Fruit fly (Drosophila melanogaster): ENCODE measurements around the gene CG15747.

CG15747 gene

DNA sequence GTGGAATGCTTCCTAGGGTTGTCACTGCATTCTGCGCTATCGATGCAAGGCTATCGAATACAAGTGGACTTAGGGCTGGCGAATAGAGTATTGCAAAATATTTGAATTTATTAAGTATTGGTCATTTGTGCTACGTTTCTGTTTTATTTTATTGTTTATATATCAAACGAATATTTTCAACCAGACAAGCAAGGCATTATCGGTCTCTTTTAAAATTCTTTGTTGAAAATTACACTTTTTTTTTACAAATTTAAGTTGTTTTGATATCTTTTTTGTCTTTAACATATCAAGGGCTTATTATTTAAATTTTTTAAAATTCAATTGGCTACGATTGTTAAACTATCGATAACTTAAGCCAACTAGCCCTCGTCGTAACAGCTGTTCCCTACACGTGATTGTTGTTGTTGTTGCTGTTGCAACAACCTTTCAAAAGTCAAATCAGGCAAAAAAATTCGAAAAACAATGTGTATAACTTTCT is 49.3 kb downstream of the CG15747 start, which contains the start of the genes Ype and CG1662 (continued):
- TF ChIP-seq Ssrp (tag; optimal IDR thresholded peaks at IDR 0.05) (peak; percentile 71), cas (GFP tag; IDR thresholded peaks at IDR 0.05) (no peak), amos (GFP tag; IDR thresholded peaks at IDR 0.05; ENCODE audit: partially characterized antibody) (peak; percentile 70; the same call in 1 of the 2 replicates), kni (GFP tag; optimal IDR thresholded peaks at IDR 0.05) (peak; percentile 36), CG11723 (GFP tag; optimal IDR thresholded peaks at IDR 0.05) (peak; percentile 51), CG12071 (GFP tag; optimal IDR thresholded peaks at IDR 0.05) (no peak), Six4 (GFP tag; optimal IDR thresholded peaks at IDR 0.05) (peak; percentile 54), CG13123 (GFP tag; optimal IDR thresholded peaks at IDR 0.05) (peak; percentile 50), Chrac-16 (GFP tag; optimal IDR thresholded peaks at IDR 0.05) (peak; percentile 73), dpn (GFP tag; optimal IDR thresholded peaks at IDR 0.05) (peak; percentile 68 to 80), CG3407 (GFP tag; optimal IDR thresholded peaks at IDR 0.05) (peak; percentile 47), CG17359 (tag; optimal IDR thresholded peaks at IDR 0.05) (peak; percentile 64), Bteb2 (GFP tag; optimal IDR thresholded peaks at IDR 0.05) (peak; percentile 49), CG6813 (GFP tag; optimal IDR thresholded peaks at IDR 0.05) (peak; percentile 28), Oli (tag; optimal IDR thresholded peaks at IDR 0.05) (peak; percentile 61), ewg (GFP tag; optimal IDR thresholded peaks at IDR 0.05) (peak; percentile 49), shn (GFP tag; optimal IDR thresholded peaks at IDR 0.05) (peak; percentile 60), eyg (GFP tag; optimal IDR thresholded peaks at IDR 0.05) (peak; percentile 11), Sox102F (GFP tag; optimal IDR thresholded peaks at IDR 0.05) (peak; percentile 67), Tbp (GFP tag; optimal IDR thresholded peaks at IDR 0.05) (no peak), CG6175 (GFP tag; IDR thresholded peaks at IDR 0.05) (no peak), Sry-δ (GFP tag; optimal IDR thresholded peaks at IDR 0.05) (peak; percentile 71), E2f1 (GFP tag; IDR thresholded peaks at IDR 0.05) (peak; percentile 54; the same call in 1 of the 2 replicates), CG7987 (GFP tag; optimal IDR thresholded peaks at IDR 0.05) (peak; percentile 24), CG18619 (GFP tag; optimal IDR thresholded peaks at IDR 0.05) (peak; percentile 65), esg (GFP tag; conservative IDR thresholded peaks at IDR 0.05) (peak; percentile 64), nerfin-2 (GFP tag; IDR thresholded peaks at IDR 0.05; ENCODE audit: partially characterized antibody) (no peak), Awh (GFP tag; IDR thresholded peaks at IDR 0.05) (0 out of 2 replicates have a peak, but pooled peaks have one; percentile 39), Nf-YC (tag; optimal IDR thresholded peaks at IDR 0.05) (peak; percentile 76), gce (GFP tag; IDR thresholded peaks at IDR 0.05) (no peak), CG11560 (tag; IDR thresholded peaks at IDR 0.05) (peak; percentile 93), odd (GFP tag; optimal IDR thresholded peaks at IDR 0.05) (peak; percentile 34), yki (optimal IDR thresholded peaks at IDR 0.05) (no peak), HLH54F (GFP tag; optimal IDR thresholded peaks at IDR 0.05) (peak; percentile 71), CG42726 (GFP tag; IDR thresholded peaks at IDR 0.05; ENCODE audit: partially characterized antibody) (no peak), CG3163 (GFP tag; optimal IDR thresholded peaks at IDR 0.05) (peak; percentile 35), rib (GFP tag; IDR thresholded peaks at IDR 0.05) (peak; percentile 63; the same call in 1 of the 2 replicates), Meics (GFP tag; optimal IDR thresholded peaks at IDR 0.05) (peak; percentile 73), z (GFP tag; IDR thresholded peaks at IDR 0.05) (no peak), CG3065 (GFP tag; optimal IDR thresholded peaks at IDR 0.05) (peak; percentile 21), sug (tag; optimal IDR thresholded peaks at IDR 0.05) (peak; percentile 75), CG4328 (GFP tag; optimal IDR thresholded peaks at IDR 0.05) (peak; percentile 67), Gsc (GFP tag; IDR thresholded peaks at IDR 0.05) (no peak), CG14965 (GFP tag; optimal IDR thresholded peaks at IDR 0.05; ENCODE audit: borderline replicate concordance) (no peak), CG15479 (GFP tag; optimal IDR thresholded peaks at IDR 0.05) (peak; percentile 69), ap (GFP tag; IDR thresholded peaks at IDR 0.05) (peak; percentile 33; the same call in 1 of the 2 replicates), nom (GFP tag; optimal IDR thresholded peaks at IDR 0.05) (peak; percentile 21), tx (GFP tag; optimal IDR thresholded peaks at IDR 0.05) (peak; percentile 58), jing (GFP tag; optimal IDR thresholded peaks at IDR 0.05) (no peak), Dp (GFP tag; optimal IDR thresholded peaks at IDR 0.05) (peak; percentile 34), usp (GFP tag; optimal IDR thresholded peaks at IDR 0.05) (no peak)
